Fruit fly (Drosophila melanogaster): ENCODE results near the gene CG3168.

CG3168 gene

DNA sequence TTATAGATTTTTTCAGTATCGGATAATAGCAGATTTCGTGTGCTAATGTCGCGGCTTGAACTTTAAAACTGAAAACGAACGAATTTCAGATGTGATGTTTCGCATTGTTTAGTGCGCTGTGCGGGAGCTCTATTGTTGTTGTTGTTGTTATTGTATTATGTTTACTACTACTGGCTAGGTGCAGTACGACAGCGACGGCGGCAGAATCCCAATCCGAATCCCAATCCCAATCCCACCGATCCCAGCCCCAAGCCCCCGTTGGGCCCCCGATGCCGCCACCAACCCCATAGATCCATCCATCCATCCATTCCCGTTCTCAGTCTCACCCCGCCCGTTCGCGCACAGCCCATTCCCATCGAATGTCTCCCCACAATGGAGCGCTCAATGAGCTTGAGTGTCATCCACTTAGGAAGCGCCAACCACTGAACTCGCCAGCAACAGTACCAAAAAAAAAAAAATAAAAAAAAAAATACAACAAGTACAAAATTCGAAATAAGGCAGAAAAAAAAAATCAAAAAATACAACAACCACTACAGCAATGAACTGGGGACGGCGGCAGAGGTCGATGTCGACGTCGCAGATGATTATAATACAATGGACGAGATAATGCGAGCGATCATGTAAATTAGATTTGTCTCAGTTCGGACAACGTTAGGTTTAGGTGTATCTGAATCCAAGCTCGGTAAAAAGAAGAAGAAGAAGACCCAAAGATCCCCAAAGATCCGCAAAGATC, at the start of gene CG3168:
CG3168 (minus strand) TSS at position 51 of the 733 bp plus-strand sequence.
- no peak for TF ChIP-seq CG33017 (tag; optimal IDR thresholded peaks at IDR 0.05)
- TF ChIP-seq tj (GFP tag; optimal IDR thresholded peaks at IDR 0.05) = no peak
- TF ChIP-seq CG12768 (GFP tag; optimal IDR thresholded peaks at IDR 0.05) = no peak
- no peak for TF ChIP-seq pad (GFP tag; optimal IDR thresholded peaks at IDR 0.05)
- no peak for TF ChIP-seq CG1620 (GFP tag; optimal IDR thresholded peaks at IDR 0.05)
- no peak for TF ChIP-seq toe (GFP tag; optimal IDR thresholded peaks at IDR 0.05)
- TF ChIP-seq CG7045 (GFP tag; optimal IDR thresholded peaks at IDR 0.05) = no peak

DNA sequence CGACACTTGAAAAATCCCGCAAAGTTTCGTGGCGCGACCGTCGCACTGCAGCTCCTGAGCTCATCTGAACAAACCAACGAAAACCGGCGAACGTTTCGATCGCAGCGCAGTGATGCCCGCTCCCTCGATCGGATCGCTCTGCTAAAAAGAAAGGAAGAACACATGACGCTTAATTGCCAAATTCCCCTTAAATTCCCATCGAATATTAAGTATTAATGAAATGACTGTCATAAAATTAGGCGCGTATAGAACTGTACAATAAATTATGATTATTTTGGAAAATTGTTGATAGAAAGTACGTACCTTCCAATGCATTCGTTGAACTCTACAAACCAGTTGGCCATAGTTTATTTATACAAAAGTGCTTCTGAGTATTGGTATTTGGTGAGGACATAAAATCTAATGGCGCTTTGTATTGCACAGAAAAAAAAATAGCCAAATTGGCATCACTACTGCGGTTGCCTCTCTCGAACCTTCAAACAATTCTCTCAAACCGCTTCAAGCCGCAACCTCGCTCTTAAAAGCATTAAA, 39.9 kb upstream of the CG3168 start, which contains the start of gene shf:
shf (minus strand) TSS at position 51 of the 531 bp plus-strand sequence.
- TF ChIP-seq CG1620 (GFP tag; optimal IDR thresholded peaks at IDR 0.05) (no peak), pad (GFP tag; optimal IDR thresholded peaks at IDR 0.05) (no peak), cnc (optimal IDR thresholded peaks at IDR 0.05) (no peak), Crg-1 (GFP tag; optimal IDR thresholded peaks at IDR 0.05) (no peak), CG14711 (tag; optimal IDR thresholded peaks at IDR 0.05) (no peak), CG11617 (GFP tag; optimal IDR thresholded peaks at IDR 0.05) (peak; percentile 18)

dm6 chrX:6778780-6779179, 39.0 kb upstream of the CG3168 start:
- TF ChIP-seq cic (GFP tag; optimal IDR thresholded peaks at IDR 0.05) (no peak), CG14711 (tag; optimal IDR thresholded peaks at IDR 0.05) (no peak), bab1 (GFP tag; optimal IDR thresholded peaks at IDR 0.05) (no peak), pad (GFP tag; optimal IDR thresholded peaks at IDR 0.05) (no peak), Hr96 (GFP tag; optimal IDR thresholded peaks at IDR 0.05) (no peak), CG33017 (tag; optimal IDR thresholded peaks at IDR 0.05) (no peak), Mnt (GFP tag; optimal IDR thresholded peaks at IDR 0.05) (no peak), cnc (optimal IDR thresholded peaks at IDR 0.05) (no peak), Clk (GFP tag; optimal IDR thresholded peaks at IDR 0.05) (no peak), tj (GFP tag; optimal IDR thresholded peaks at IDR 0.05) (no peak), kay (GFP tag; ENCODE audit: borderline replicate concordance) (no peak), CG11617 (GFP tag; optimal IDR thresholded peaks at IDR 0.05) (no peak), CG1620 (GFP tag; optimal IDR thresholded peaks at IDR 0.05) (no peak), CG5204 (GFP tag; optimal IDR thresholded peaks at IDR 0.05) (no peak), toe (GFP tag; optimal IDR thresholded peaks at IDR 0.05) (no peak), CG7101 (tag; optimal IDR thresholded peaks at IDR 0.05) (no peak), ovo (GFP tag; optimal IDR thresholded peaks at IDR 0.05) (no peak), CG12768 (GFP tag; optimal IDR thresholded peaks at IDR 0.05) (no peak), Crg-1 (GFP tag; optimal IDR thresholded peaks at IDR 0.05) (no peak)

- no peak for TF ChIP-seq CG7101 (tag; optimal IDR thresholded peaks at IDR 0.05)
- TF ChIP-seq tj (GFP tag; optimal IDR thresholded peaks at IDR 0.05) = no peak
- TF ChIP-seq cic (GFP tag; optimal IDR thresholded peaks at IDR 0.05) = no peak
- TF ChIP-seq kay (GFP tag; ENCODE audit: borderline replicate concordance) = no peak
- TF ChIP-seq cnc (optimal IDR thresholded peaks at IDR 0.05) = no peak
- TF ChIP-seq CG11617 (GFP tag; optimal IDR thresholded peaks at IDR 0.05) = no peak
- TF ChIP-seq pad (GFP tag; optimal IDR thresholded peaks at IDR 0.05) = no peak
- TF ChIP-seq CG1620 (GFP tag; optimal IDR thresholded peaks at IDR 0.05) = no peak
- TF ChIP-seq Mnt (GFP tag; optimal IDR thresholded peaks at IDR 0.05) = no peak
- no peak for TF ChIP-seq CG12768 (GFP tag; optimal IDR thresholded peaks at IDR 0.05)
- no peak for TF ChIP-seq Crg-1 (GFP tag; optimal IDR thresholded peaks at IDR 0.05)
- TF ChIP-seq CG14711 (tag; optimal IDR thresholded peaks at IDR 0.05) = no peak
These were observed 38.3 kb upstream of the CG3168 start for dm6 chrX:6778068-6778467.

DNA sequence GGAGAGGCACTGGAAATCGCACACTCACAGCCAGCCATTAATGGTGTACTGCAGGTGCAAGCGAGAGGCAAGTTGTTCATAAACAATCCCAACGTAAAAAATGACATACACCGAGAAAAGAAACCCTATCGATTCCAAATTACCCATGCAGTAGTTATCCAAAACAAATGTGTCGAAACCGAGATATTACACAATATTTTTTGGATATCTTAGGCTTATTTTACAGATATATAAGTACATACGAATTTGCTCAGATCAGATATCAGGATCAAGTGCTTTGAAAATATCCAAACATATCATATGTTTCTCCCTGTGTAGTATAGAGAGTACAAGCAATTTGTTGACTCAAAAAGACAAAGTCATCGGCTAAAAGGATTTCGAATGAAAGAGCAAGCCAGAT, 37.6 kb upstream of the CG3168 start:
- no peak for TF ChIP-seq toe (GFP tag; optimal IDR thresholded peaks at IDR 0.05)
- TF ChIP-seq CG11617 (GFP tag; optimal IDR thresholded peaks at IDR 0.05) = no peak
- no peak for TF ChIP-seq ovo (GFP tag; optimal IDR thresholded peaks at IDR 0.05)
- no peak for TF ChIP-seq CG5204 (GFP tag; optimal IDR thresholded peaks at IDR 0.05)
- no peak for TF ChIP-seq CG1620 (GFP tag; optimal IDR thresholded peaks at IDR 0.05)
- TF ChIP-seq Crg-1 (GFP tag; optimal IDR thresholded peaks at IDR 0.05) = no peak
- TF ChIP-seq bab1 (GFP tag; optimal IDR thresholded peaks at IDR 0.05) = no peak
- no peak for TF ChIP-seq pad (GFP tag; optimal IDR thresholded peaks at IDR 0.05)

DNA sequence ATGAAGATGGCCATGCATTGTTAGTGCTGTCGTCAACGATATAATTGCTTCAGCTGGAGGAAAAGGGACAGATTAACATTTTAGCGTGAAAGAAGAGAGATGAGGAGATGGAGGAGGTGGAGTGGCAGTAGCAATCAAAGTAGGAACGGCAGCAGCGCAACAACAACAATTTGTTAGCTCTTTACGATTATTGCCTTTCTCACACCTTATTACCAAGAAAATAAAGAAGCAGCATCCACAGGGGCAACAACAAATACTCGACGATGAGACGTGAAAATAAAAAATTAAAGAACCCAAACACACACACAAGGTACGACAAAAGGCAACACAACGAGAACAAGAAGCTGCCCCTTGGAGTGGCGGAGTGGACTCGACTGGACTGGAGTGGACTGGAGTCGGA, 37.1 kb upstream of the CG3168 start:
- TF ChIP-seq CG7045 (GFP tag; optimal IDR thresholded peaks at IDR 0.05) = no peak
- no peak for TF ChIP-seq CG7101 (tag; optimal IDR thresholded peaks at IDR 0.05)
- TF ChIP-seq Crg-1 (GFP tag; optimal IDR thresholded peaks at IDR 0.05) = no peak
- TF ChIP-seq CG11617 (GFP tag; optimal IDR thresholded peaks at IDR 0.05) = no peak
- TF ChIP-seq cnc (optimal IDR thresholded peaks at IDR 0.05) = no peak
- TF ChIP-seq ovo (GFP tag; optimal IDR thresholded peaks at IDR 0.05) = no peak
- no peak for TF ChIP-seq CG14711 (tag; optimal IDR thresholded peaks at IDR 0.05)
- no peak for TF ChIP-seq bab1 (GFP tag; optimal IDR thresholded peaks at IDR 0.05)
- no peak for TF ChIP-seq toe (GFP tag; optimal IDR thresholded peaks at IDR 0.05)
- TF ChIP-seq pad (GFP tag; optimal IDR thresholded peaks at IDR 0.05) = no peak
- no peak for TF ChIP-seq CG5204 (GFP tag; optimal IDR thresholded peaks at IDR 0.05)
- no peak for TF ChIP-seq CG12768 (GFP tag; optimal IDR thresholded peaks at IDR 0.05)
- no peak for TF ChIP-seq tj (GFP tag; optimal IDR thresholded peaks at IDR 0.05)
- no peak for TF ChIP-seq Mnt (GFP tag; optimal IDR thresholded peaks at IDR 0.05)
- no peak for TF ChIP-seq Hr96 (GFP tag; optimal IDR thresholded peaks at IDR 0.05)
- TF ChIP-seq kay (GFP tag; ENCODE audit: borderline replicate concordance) = no peak
- TF ChIP-seq CG1620 (GFP tag; optimal IDR thresholded peaks at IDR 0.05) = no peak
- no peak for TF ChIP-seq CG33017 (tag; optimal IDR thresholded peaks at IDR 0.05)
- no peak for TF ChIP-seq Clk (GFP tag; optimal IDR thresholded peaks at IDR 0.05)
- TF ChIP-seq cic (GFP tag; optimal IDR thresholded peaks at IDR 0.05) = no peak
